Worm (Caenorhabditis elegans): Measurements from ENCODE around the gene map-1.

DNA sequence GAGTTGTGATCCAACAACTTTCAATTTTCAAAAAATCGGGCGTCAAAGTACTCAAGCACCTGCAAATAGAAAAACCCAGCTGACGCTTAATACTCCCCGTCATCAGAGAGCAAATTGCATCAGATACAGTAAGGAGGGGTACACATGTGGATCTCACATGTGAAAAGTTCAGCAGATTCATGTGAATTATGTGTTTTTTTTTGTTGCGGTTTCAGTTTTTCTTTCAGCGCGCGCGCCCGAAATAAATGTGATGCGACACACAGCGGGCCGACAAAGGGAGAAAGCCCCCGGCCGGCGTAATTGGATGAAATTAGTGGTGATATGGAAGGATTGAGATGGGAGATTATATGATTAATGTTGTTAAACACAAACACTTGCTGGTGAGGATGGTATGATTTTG is 34.4 kb downstream of the map-1 start:
- no peak for TF ChIP-seq dao-5 (tag; optimal IDR thresholded peaks at IDR 0.05)
- TF ChIP-seq him-1 (tag; optimal IDR thresholded peaks at IDR 0.05), result no peak
- no peak for TF ChIP-seq W03F9.2 (tag; optimal IDR thresholded peaks at IDR 0.05)

Measured in whole organism, L4/young adult.